Worm (Caenorhabditis elegans): Measurements from ENCODE around the gene rpl-11.2.

The rpl-11.2 gene

ce11 chrX:2241147-2241798 lies 1.1 kb downstream of the rpl-11.2 start:
- TF ChIP-seq dao-5 (tag; optimal IDR thresholded peaks at IDR 0.05): no peak
- TF ChIP-seq him-1 (tag; optimal IDR thresholded peaks at IDR 0.05): no peak
- no peak for TF ChIP-seq W03F9.2 (tag; optimal IDR thresholded peaks at IDR 0.05)

DNA sequence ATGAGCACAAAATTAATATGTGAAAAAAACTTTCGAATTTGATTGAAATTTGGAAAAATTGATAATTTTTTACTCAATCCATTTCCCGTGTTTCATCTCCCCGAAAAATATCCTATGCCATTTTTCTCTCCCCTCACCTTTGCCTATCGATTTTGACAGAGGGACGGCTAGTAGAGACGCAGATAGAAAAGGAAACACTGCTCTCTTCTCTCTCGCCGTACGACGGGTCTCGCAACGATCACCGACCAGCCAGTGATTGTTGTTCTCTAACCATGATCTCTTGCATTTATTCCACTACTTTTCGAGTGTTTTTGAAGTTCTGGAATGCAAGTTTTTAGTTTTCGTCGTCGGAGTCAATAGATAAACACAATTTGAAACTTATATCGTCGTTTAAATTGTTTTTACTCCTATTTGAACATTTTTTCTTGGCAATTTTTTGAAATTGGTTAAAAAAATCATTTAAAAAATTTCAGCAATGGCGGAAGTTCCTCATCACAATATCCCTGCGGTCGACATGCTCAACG lies 4.9 kb downstream of the rpl-11.2 start, which contains the start of gene vha-15:
Gene vha-15 (plus strand): TSS at position 474 of the 524 bp plus-strand sequence.
- TF ChIP-seq dao-5 (tag; optimal IDR thresholded peaks at IDR 0.05) (no peak), W03F9.2 (tag; optimal IDR thresholded peaks at IDR 0.05) (peak; percentile 77), him-1 (tag; optimal IDR thresholded peaks at IDR 0.05) (peak; percentile 6)

ce11 chrX:2233929-2234328 lies 8.5 kb downstream of the rpl-11.2 start, which contains the start of gene T14F9.2:
Gene T14F9.2 (plus strand): TSS chrX:2234324.
- TF ChIP-seq him-1 (tag; optimal IDR thresholded peaks at IDR 0.05) (no peak), dao-5 (tag; optimal IDR thresholded peaks at IDR 0.05) (no peak), W03F9.2 (tag; optimal IDR thresholded peaks at IDR 0.05) (no peak)

DNA sequence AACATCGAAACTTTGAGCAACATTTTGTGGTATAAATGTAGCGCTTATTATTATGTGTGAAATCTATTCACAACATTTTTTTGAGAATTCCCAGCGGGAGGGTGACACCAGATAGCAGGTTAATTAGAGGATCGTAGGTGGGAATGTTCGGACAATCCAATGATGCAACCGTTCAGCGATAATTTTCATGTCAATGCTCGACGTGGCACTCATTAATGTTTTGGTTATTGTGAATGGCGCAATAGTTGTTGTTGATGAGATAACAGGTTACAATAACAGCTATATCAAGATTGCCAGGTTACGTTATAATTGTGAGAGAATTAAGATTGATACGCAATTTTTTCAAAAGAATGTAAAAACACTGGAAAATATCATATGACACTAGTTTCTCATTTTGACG lies 11.1 kb downstream of the rpl-11.2 start:
- TF ChIP-seq dao-5 (tag; optimal IDR thresholded peaks at IDR 0.05): no peak
- no peak for TF ChIP-seq him-1 (tag; optimal IDR thresholded peaks at IDR 0.05)

ce11 chrX:2229305-2230172 lies 12.9 kb downstream of the rpl-11.2 start, which contains the start of gene lin-32:
Gene lin-32 (minus strand): TSS chrX:2230122.
- no peak for TF ChIP-seq him-1 (tag; optimal IDR thresholded peaks at IDR 0.05)
- TF ChIP-seq W03F9.2 (tag; optimal IDR thresholded peaks at IDR 0.05): no peak
- no peak for TF ChIP-seq dao-5 (tag; optimal IDR thresholded peaks at IDR 0.05)

DNA sequence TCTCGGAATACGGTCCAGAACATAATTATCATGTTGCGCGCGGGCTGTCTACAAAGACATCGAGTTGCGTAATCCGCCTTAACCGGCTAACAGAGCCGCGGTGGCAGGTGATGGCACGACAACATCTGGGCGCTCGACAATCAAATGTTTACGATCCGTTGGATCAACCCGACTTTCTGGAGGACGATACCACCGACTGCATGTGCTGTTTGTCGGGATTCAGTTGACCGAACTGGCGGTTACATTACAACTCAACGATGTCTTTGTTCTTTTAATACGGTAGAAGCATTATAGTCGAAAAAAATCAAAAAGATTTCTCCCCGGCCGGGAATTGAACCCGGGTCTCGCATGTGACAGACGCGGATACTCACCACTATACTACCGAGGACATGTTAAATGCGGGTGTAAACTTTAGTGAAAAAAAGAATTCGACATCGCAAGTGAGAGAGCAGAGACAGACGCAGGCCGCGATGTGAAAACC lies 15.5 kb downstream of the rpl-11.2 start:
- TF ChIP-seq him-1 (tag; optimal IDR thresholded peaks at IDR 0.05) (peak; percentile 74), W03F9.2 (tag; optimal IDR thresholded peaks at IDR 0.05) (no peak), dao-5 (tag; optimal IDR thresholded peaks at IDR 0.05) (peak; percentile 53)

ce11 chrX:2220850-2221249 lies 21.6 kb downstream of the rpl-11.2 start, which contains the start of gene hex-1:
Gene hex-1 (plus strand): TSS chrX:2221150.
- no peak for TF ChIP-seq dao-5 (tag; optimal IDR thresholded peaks at IDR 0.05)
- TF ChIP-seq W03F9.2 (tag; optimal IDR thresholded peaks at IDR 0.05): no peak
- TF ChIP-seq him-1 (tag; optimal IDR thresholded peaks at IDR 0.05): no peak

DNA sequence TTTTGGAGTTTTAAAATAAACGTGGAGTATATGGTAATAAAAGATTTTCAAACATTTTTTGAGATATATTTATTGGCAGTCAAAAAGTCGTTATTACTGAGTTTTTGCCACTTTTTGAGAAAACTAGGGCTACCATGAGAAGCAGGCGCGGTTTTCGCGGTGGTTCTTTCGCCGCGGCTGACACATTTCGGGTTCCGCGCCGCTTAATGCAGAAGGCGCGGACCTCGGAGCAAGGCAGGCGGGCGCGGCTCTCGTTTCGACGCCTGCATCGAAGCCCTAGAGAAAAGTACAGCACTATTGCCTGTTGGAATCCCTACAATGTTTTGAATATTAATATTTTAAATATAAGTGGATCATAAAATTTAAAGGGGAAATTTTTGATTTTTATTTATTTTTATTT lies 23.0 kb downstream of the rpl-11.2 start:
- TF ChIP-seq dao-5 (tag; optimal IDR thresholded peaks at IDR 0.05) (no peak), him-1 (tag; optimal IDR thresholded peaks at IDR 0.05) (no peak), W03F9.2 (tag; optimal IDR thresholded peaks at IDR 0.05) (no peak)

ce11 chrX:2219006-2219405 lies 23.4 kb downstream of the rpl-11.2 start:
- TF ChIP-seq him-1 (tag; optimal IDR thresholded peaks at IDR 0.05): no peak
- TF ChIP-seq W03F9.2 (tag; optimal IDR thresholded peaks at IDR 0.05): no peak
- no peak for TF ChIP-seq dao-5 (tag; optimal IDR thresholded peaks at IDR 0.05)

DNA sequence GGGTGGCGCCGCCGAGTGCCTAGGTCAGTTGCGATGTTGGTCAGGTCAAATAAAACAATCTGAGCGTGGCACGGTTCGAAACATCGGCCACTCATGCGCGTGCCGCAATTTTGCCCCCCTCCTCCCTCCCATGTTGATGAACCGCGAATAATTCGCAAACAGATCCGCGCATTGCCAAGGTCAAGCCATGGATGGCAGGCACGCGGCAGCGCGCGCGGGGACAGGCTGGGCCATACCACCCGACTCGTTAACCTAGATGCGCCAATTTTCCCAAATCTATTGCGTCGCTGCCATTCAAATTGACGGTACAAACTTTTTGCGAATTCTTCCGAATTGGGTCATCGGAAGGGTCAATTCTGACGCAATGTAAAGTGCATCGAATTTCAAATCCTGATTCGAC lies 25.8 kb downstream of the rpl-11.2 start:
- TF ChIP-seq W03F9.2 (tag; optimal IDR thresholded peaks at IDR 0.05) (no peak), dao-5 (tag; optimal IDR thresholded peaks at IDR 0.05) (no peak), him-1 (tag; optimal IDR thresholded peaks at IDR 0.05) (no peak)

DNA sequence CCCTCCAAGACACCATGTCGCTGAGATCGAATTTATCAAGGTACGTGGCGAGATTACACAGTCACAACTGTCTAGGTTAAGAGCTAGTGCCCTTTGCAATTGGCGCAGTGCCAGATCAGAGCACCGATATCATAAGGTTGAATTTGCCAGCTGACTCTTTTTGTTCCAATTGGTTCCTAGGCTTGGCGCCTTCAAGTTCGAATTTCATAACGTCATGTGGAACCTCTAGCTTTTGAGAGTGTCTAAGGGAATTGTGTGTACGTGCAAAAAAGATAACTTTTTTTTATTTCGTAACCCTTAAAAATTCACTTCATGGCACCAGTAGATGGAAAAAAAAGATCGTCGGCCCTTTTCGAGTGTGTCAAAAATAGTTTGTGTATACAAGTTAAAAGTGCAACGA lies 26.2 kb downstream of the rpl-11.2 start:
- no peak for TF ChIP-seq W03F9.2 (tag; optimal IDR thresholded peaks at IDR 0.05)
- TF ChIP-seq him-1 (tag; optimal IDR thresholded peaks at IDR 0.05): no peak
- TF ChIP-seq dao-5 (tag; optimal IDR thresholded peaks at IDR 0.05): no peak

DNA sequence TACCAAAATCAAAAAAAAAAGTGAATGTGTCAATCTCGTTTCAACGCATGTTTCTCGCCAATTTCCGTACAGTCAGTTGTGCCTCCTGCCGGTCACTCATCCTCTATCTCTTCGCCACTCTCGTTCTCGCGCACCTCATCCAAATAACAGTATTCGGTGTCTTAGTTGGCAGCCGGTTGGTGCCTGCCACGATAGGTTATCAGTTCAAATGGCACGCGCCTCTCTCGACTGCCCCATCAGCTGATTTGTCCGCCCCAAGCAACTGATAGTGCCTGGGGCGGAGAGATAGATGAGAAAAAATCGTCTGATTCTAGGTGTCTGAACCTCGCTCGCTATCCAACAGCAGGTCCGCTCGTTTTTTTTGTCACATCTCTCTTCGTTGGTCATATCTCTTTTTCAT lies 27.3 kb downstream of the rpl-11.2 start:
- TF ChIP-seq W03F9.2 (tag; optimal IDR thresholded peaks at IDR 0.05): no peak
- TF ChIP-seq him-1 (tag; optimal IDR thresholded peaks at IDR 0.05): no peak
- no peak for TF ChIP-seq dao-5 (tag; optimal IDR thresholded peaks at IDR 0.05)

- TF ChIP-seq dao-5 (tag; optimal IDR thresholded peaks at IDR 0.05) (no peak), him-1 (tag; optimal IDR thresholded peaks at IDR 0.05) (no peak), W03F9.2 (tag; optimal IDR thresholded peaks at IDR 0.05) (no peak)
Observed at ce11 chrX:2214454-2214853, 28.0 kb downstream of the rpl-11.2 start.
